Worm (Caenorhabditis elegans) whole organism, mixed stage, embryonic: ENCODE data around the gene clc-1.

Experiments used
- M03D4.4 ChIP-seq: sonication (generic microtip); optimal IDR thresholded peaks from 2 replicates; lab custom pipeline; 2017; ENCODE audit warnings: mild to moderate bottlenecking, missing genetic modification characterization, missing compliant biosample characterization
- bed-3 ChIP-seq: fragments of 200-800 bp; sonication (Bioruptor generic); optimal IDR thresholded peaks from 3 replicates; lab custom pipeline; 2018; ENCODE audit warnings: mild to moderate bottlenecking, missing genetic modification characterization, moderate library complexity, missing compliant biosample characterization
- blmp-1 ChIP-seq: fragments of 150-350 bp; optimal IDR thresholded peaks from 2 replicates; lab custom pipeline; 2014; ENCODE audit warnings: missing biosample characterization, missing genetic modification characterization
- ceh-43 ChIP-seq: fragments of 200-800 bp; sonication (Bioruptor generic); optimal IDR thresholded peaks from 2 replicates; lab custom pipeline; 2018; ENCODE audit warnings: mild to moderate bottlenecking, missing genetic modification characterization, moderate library complexity, missing compliant biosample characterization
- ceh-83 ChIP-seq: fragments of 200-800 bp; sonication (Bioruptor generic); optimal IDR thresholded peaks from 2 replicates; lab custom pipeline; 2018; ENCODE audit warnings: mild to moderate bottlenecking, missing genetic modification characterization, missing compliant biosample characterization
- ces-1 ChIP-seq: fragments of 150-350 bp; optimal IDR thresholded peaks from 2 replicates; lab custom pipeline; 2014; ENCODE audit warnings: missing biosample characterization, missing genetic modification reagents, missing genetic modification characterization
- cnd-1 ChIP-seq: fragments of 200-800 bp; sonication (Bioruptor generic); optimal IDR thresholded peaks from 2 replicates; lab custom pipeline; 2018; ENCODE audit warnings: mild to moderate bottlenecking, missing genetic modification characterization, missing compliant biosample characterization
- drap-1 ChIP-seq: fragments of 200-800 bp; sonication (Bioruptor generic); optimal IDR thresholded peaks from 3 replicates; lab custom pipeline; 2018; ENCODE audit warnings: mild to moderate bottlenecking, missing genetic modification characterization, missing compliant biosample characterization
- elt-1 ChIP-seq: sonication (generic microtip); optimal IDR thresholded peaks from 2 replicates; lab custom pipeline; 2017; ENCODE audit warnings: missing genetic modification characterization, mild to moderate bottlenecking, missing compliant biosample characterization, antibody characterized with exemption, moderate library complexity, borderline replicate concordance; ENCODE audit not compliant: insufficient read depth
- elt-3 ChIP-seq: fragments of 150-350 bp; optimal IDR thresholded peaks from 2 replicates; lab custom pipeline; 2014; ENCODE audit warnings: missing biosample characterization, missing genetic modification characterization
- ham-2 ChIP-seq: fragments of 200-800 bp; sonication (Bioruptor generic); optimal IDR thresholded peaks from 2 replicates; lab custom pipeline; 2018; ENCODE audit warnings: mild to moderate bottlenecking, missing genetic modification characterization, missing compliant biosample characterization
- hlh-1 ChIP-seq: fragments of 150-350 bp; optimal IDR thresholded peaks from 2 replicates; lab custom pipeline; 2014; ENCODE audit warnings: missing biosample characterization, missing genetic modification reagents, missing genetic modification characterization
- lin-13 ChIP-seq: fragments of 150-350 bp; optimal IDR thresholded peaks from 2 replicates; lab custom pipeline; 2014; ENCODE audit warnings: missing biosample characterization, missing genetic modification characterization
- lin-32 ChIP-seq: fragments of 200-800 bp; sonication (Bioruptor generic); optimal IDR thresholded peaks from 2 replicates; lab custom pipeline; 2018; ENCODE audit warnings: mild to moderate bottlenecking, missing genetic modification characterization, missing compliant biosample characterization
- lsy-2 ChIP-seq: fragments of 150-350 bp; optimal IDR thresholded peaks from 2 replicates; lab custom pipeline; 2014; ENCODE audit warnings: missing biosample characterization, missing genetic modification characterization
- mep-1 ChIP-seq: fragments of 150-350 bp; optimal IDR thresholded peaks from 2 replicates; lab custom pipeline; 2017; ENCODE audit warnings: missing biosample characterization, missing genetic modification reagents, missing genetic modification characterization, inconsistent platforms
- mls-2 ChIP-seq: sonication (generic microtip); optimal IDR thresholded peaks from 2 replicates; lab custom pipeline; 2016; ENCODE audit warnings: mild to moderate bottlenecking, missing genetic modification characterization, moderate library complexity, missing compliant biosample characterization
- nhr-12 ChIP-seq: fragments of 150-350 bp; optimal IDR thresholded peaks from 2 replicates; lab custom pipeline; 2014; ENCODE audit warnings: missing biosample characterization, missing genetic modification characterization
- nhr-2 ChIP-seq: fragments of 150-350 bp; optimal IDR thresholded peaks from 2 replicates; lab custom pipeline; 2014; ENCODE audit warnings: missing biosample characterization, missing genetic modification characterization
- nhr-28 ChIP-seq: fragments of 150-350 bp; optimal IDR thresholded peaks from 2 replicates; lab custom pipeline; 2014; ENCODE audit warnings: missing biosample characterization, missing genetic modification characterization
- pha-4 ChIP-seq: fragments of 150-350 bp; optimal IDR thresholded peaks from 2 replicates; lab custom pipeline; 2018; ENCODE audit warnings: missing biosample characterization, missing genetic modification reagents, missing genetic modification characterization
- sem-2 ChIP-seq: fragments of 200-800 bp; sonication (Bioruptor generic); optimal IDR thresholded peaks from 2 replicates; lab custom pipeline; 2018; ENCODE audit warnings: mild to moderate bottlenecking, missing genetic modification characterization, missing compliant biosample characterization
- snpc-4 ChIP-seq: fragments of 150-350 bp; optimal IDR thresholded peaks from 2 replicates; lab custom pipeline; 2014; ENCODE audit warnings: missing biosample characterization, missing genetic modification characterization
- sptf-1 ChIP-seq: sonication (generic microtip); optimal IDR thresholded peaks from 2 replicates; lab custom pipeline; 2017; ENCODE audit warnings: mild to moderate bottlenecking, missing genetic modification characterization, moderate library complexity, missing compliant biosample characterization
- tbx-8 ChIP-seq: fragments of 200-800 bp; sonication (Bioruptor generic); optimal IDR thresholded peaks from 2 replicates; lab custom pipeline; 2018; ENCODE audit warnings: mild to moderate bottlenecking, missing genetic modification characterization, moderate library complexity, missing compliant biosample characterization
- unc-39 ChIP-seq: fragments of 150-350 bp; optimal IDR thresholded peaks from 2 replicates; lab custom pipeline; 2014; ENCODE audit warnings: missing biosample characterization, missing genetic modification characterization
- unc-62 ChIP-seq: fragments of 150-350 bp; optimal IDR thresholded peaks from 2 replicates; lab custom pipeline; 2014; ENCODE audit warnings: missing biosample characterization, missing genetic modification reagents, missing genetic modification characterization
- zip-8 ChIP-seq: fragments of 150-350 bp; optimal IDR thresholded peaks from 2 replicates; lab custom pipeline; 2014; ENCODE audit warnings: missing biosample characterization, missing genetic modification characterization
- ztf-11 ChIP-seq: fragments of 150-350 bp; optimal IDR thresholded peaks from 2 replicates; lab custom pipeline; 2014; ENCODE audit warnings: missing biosample characterization, missing genetic modification characterization

Gene clc-1

ce11 chrX:11068334-11068733 is 21.1 kb downstream of the clc-1 start, which contains the start of gene apt-9:
TSS of gene apt-9 (plus strand) at chrX:11068527.
- TF ChIP-seq mls-2 (tag; lab: Kevin White, UChicago) (no peak), ces-1 (GFP tag; lab: Kevin White, UChicago) (peak; percentile 52), bed-3 (GFP tag; lab: Kevin White, UChicago) (no peak), lsy-2 (tag; lab: Kevin White, UChicago) (no peak)

- no peak for TF ChIP-seq hlh-1 (tag; lab: Kevin White, UChicago)
- no peak for TF ChIP-seq sptf-1 (tag; lab: Kevin White, UChicago)
- peak; percentile 22 for TF ChIP-seq lin-13 (tag; lab: Kevin White, UChicago)
Observed at ce11 chrX:11072701-11073100, 25.5 kb downstream of the clc-1 start.

DNA sequence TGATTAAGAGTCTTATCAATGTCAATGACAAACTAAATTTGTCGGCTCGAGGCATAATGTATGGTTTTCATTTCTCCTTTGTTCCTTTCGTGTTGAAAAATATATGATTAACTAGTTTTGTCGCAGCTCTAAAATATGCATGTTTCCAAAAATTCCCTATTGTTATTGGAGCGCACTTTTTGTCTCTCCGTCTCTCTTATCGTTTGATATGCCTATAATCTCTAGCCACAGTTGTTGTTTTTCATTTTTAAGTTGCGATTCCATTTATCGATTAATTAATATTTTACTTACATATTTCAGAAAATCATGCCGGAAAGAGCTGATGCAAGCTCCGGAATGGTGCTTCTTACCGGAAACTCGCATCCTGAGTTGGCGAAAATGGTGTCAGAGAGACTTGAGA is 26.1 kb downstream of the clc-1 start, which contains the start of gene W04G3.5:
Gene W04G3.5 (plus strand): TSS at position 301 of the 400 bp plus-strand sequence.
- TF ChIP-seq lin-32 (no peak), hlh-1 (tag; lab: Kevin White, UChicago) (no peak), unc-62 (GFP tag; lab: Kevin White, UChicago) (no peak), zip-8 (no peak), tbx-8 (GFP tag; lab: Kevin White, UChicago) (no peak), lin-13 (tag; lab: Kevin White, UChicago) (no peak), sem-2 (no peak), nhr-2 (tag; lab: Kevin White, UChicago) (no peak), pha-4 (tag; lab: Kevin White, UChicago) (no peak), sptf-1 (tag; lab: Kevin White, UChicago) (no peak), ham-2 (GFP tag; lab: Kevin White, UChicago) (no peak), M03D4.4 (no peak), ceh-83 (GFP tag; lab: Kevin White, UChicago) (no peak), mls-2 (tag; lab: Kevin White, UChicago) (no peak), ces-1 (GFP tag; lab: Kevin White, UChicago) (no peak)
- TF ChIP-seq, all 35 proteins: peak for 0

DNA sequence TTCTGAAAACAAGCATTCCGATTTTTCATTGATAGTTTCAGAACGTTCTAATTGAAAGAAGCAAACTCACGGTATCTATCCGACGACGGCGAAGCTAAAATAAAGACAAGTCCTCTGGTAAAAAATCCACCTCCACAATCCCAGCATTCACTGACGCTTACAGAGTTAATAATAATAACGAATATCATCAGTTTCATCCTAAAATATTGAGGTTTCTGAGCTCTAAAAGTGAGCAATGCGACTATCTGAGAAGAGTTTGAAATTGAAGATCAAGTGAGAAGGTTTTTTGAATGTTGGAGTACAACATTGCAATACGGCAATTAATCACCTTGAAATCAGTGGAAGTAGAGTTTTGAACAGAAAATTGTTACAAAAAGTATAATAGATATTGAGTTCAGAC is 29.2 kb downstream of the clc-1 start, which contains the start of gene W04G3.12:
Gene W04G3.12 (minus strand): TSS at position 311 of the 400 bp plus-strand sequence.
- TF ChIP-seq mls-2 (tag; lab: Kevin White, UChicago) = no peak
- no peak for TF ChIP-seq cnd-1 (tag; lab: Kevin White, UChicago)
- no peak for TF ChIP-seq nhr-12 (tag; lab: Kevin White, UChicago)
- no peak for TF ChIP-seq blmp-1 (tag; lab: Kevin White, UChicago)
- TF ChIP-seq hlh-1 (tag; lab: Kevin White, UChicago) = no peak
- TF ChIP-seq elt-1 = no peak
- no peak for TF ChIP-seq sem-2
- no peak for TF ChIP-seq unc-39 (tag; lab: Kevin White, UChicago)
- TF ChIP-seq lin-13 (tag; lab: Kevin White, UChicago) = no peak
- no peak for TF ChIP-seq lin-32
- TF ChIP-seq M03D4.4 = no peak
- TF ChIP-seq drap-1 (GFP tag; lab: Kevin White, UChicago) = no peak
- no peak for TF ChIP-seq bed-3 (GFP tag; lab: Kevin White, UChicago)
- no peak for TF ChIP-seq snpc-4 (tag; lab: Kevin White, UChicago)
- TF ChIP-seq ceh-43 (GFP tag; lab: Kevin White, UChicago) = no peak
- TF ChIP-seq mep-1 (tag; lab: Kevin White, UChicago) = no peak
- no peak for TF ChIP-seq ztf-11
- TF ChIP-seq pha-4 (tag; lab: Kevin White, UChicago) = no peak
- TF ChIP-seq lsy-2 (tag; lab: Kevin White, UChicago) = no peak

- TF ChIP-seq hlh-1 (tag; lab: Kevin White, UChicago) (no peak), nhr-28 (no peak), sptf-1 (tag; lab: Kevin White, UChicago) (no peak), ham-2 (GFP tag; lab: Kevin White, UChicago) (no peak), elt-3 (tag; lab: Kevin White, UChicago) (no peak), lin-13 (tag; lab: Kevin White, UChicago) (no peak), blmp-1 (tag; lab: Kevin White, UChicago) (no peak), ztf-11 (no peak), zip-8 (no peak), ceh-43 (GFP tag; lab: Kevin White, UChicago) (no peak), ces-1 (GFP tag; lab: Kevin White, UChicago) (no peak)
Observed at ce11 chrX:11078150-11078549, 30.9 kb downstream of the clc-1 start, which contains the start of gene W04G3.10. TSS of gene W04G3.10 (minus strand) at chrX:11078250.
